Worm (Caenorhabditis elegans) whole organism, young adult: ENCODE data around the gene T28C6.11.

Experiments
- lin-35 ChIP-seq, 3 experiments: fragments of 150-350 bp in 2 of 3; sonication (generic microtip) in 1 of 3; optimal IDR thresholded peaks; 2 replicates each; lab custom pipeline; 2014 to 2018; ENCODE audit warnings: missing biosample characterization in 3 of 3, missing genetic modification characterization in 3 of 3, missing genetic modification reagents in 3 of 3
- lin-54 ChIP-seq: fragments of 200-800 bp; sonication (Bioruptor generic); optimal IDR thresholded peaks from 2 replicates; lab custom pipeline; 2018; ENCODE audit warnings: mild to moderate bottlenecking, missing genetic modification characterization, missing compliant biosample characterization
- nfya-1 ChIP-seq: sonication (generic microtip); optimal IDR thresholded peaks from 2 replicates; lab custom pipeline; 2017; ENCODE audit warnings: antibody characterized with exemption, missing compliant biosample characterization, missing genetic modification characterization, borderline replicate concordance; ENCODE audit not compliant: insufficient read depth
- pha-4 ChIP-seq: fragments of 150-350 bp; sonication (generic microtip); optimal IDR thresholded peaks from 2 replicates; lab custom pipeline; 2014; ENCODE audit warnings: missing biosample characterization, missing genetic modification reagents, missing genetic modification characterization

- TF ChIP-seq lin-54 (GFP tag; lab: Kevin White, UChicago) (no peak), pha-4 (tag; lab: Kevin White, UChicago) (no peak), nfya-1 (tag; lab: Kevin White, UChicago) (no peak), lin-35 (GFP tag; optimal IDR thresholded peaks at IDR 0.05; lab: Kevin White, UChicago) (no peak)
Measured at ce11 chrIV:8824145-8824833, 15.8 kb downstream of the T28C6.11 start, which contains the start of the genes col-117 and col-3.
